Fruit fly (Drosophila melanogaster) whole organism, prepupa: ENCODE data around the gene Es2.

Experiments
- CG10631 ChIP-seq: fragments of 200-800 bp; sonication (Bioruptor generic); optimal IDR thresholded peaks from 2 replicates; lab custom pipeline; 2016; ENCODE audit warnings: missing biosample characterization, missing genetic modification characterization
- CG10669 ChIP-seq: fragments of 200-800 bp; sonication (Bioruptor generic); optimal IDR thresholded peaks from 3 replicates; lab custom pipeline; 2018; ENCODE audit warnings: missing biosample characterization, mild to moderate bottlenecking, missing genetic modification characterization, moderate library complexity
- CG11762 ChIP-seq: fragments of 200-800 bp; sonication (Bioruptor generic); optimal IDR thresholded peaks from 3 replicates; lab custom pipeline; 2016; ENCODE audit warnings: missing biosample characterization, missing genetic modification characterization; ENCODE audit not compliant: insufficient read depth
- CG15336 ChIP-seq: fragments of 200-800 bp; sonication (Bioruptor generic); IDR thresholded peaks from 2 replicates; pipeline ENCODE4 v1.3.6; 2022; ENCODE audit warnings: missing biosample characterization, missing genetic modification characterization
- CG1621 ChIP-seq: fragments of 200-800 bp; sonication (Bioruptor generic); optimal IDR thresholded peaks from 3 replicates; lab custom pipeline; 2018; ENCODE audit warnings: missing biosample characterization, mild to moderate bottlenecking, missing genetic modification characterization
- CG31627 ChIP-seq: fragments of 200-800 bp; sonication (Bioruptor generic); optimal IDR thresholded peaks from 3 replicates; lab custom pipeline; 2016; ENCODE audit warnings: missing biosample characterization, missing genetic modification characterization
- CG32006 ChIP-seq: fragments of 200-800 bp; sonication (Bioruptor generic); optimal IDR thresholded peaks from 3 replicates; lab custom pipeline; 2017; ENCODE audit warnings: missing biosample characterization, mild to moderate bottlenecking, missing genetic modification characterization
- CG34406 ChIP-seq: fragments of 200-800 bp; sonication (Bioruptor generic); optimal IDR thresholded peaks from 3 replicates; lab custom pipeline; 2016; ENCODE audit warnings: missing biosample characterization, missing genetic modification characterization
- CG3919 ChIP-seq: fragments of 200-800 bp; sonication (Bioruptor generic); optimal IDR thresholded peaks from 3 replicates; lab custom pipeline; 2016; ENCODE audit warnings: missing biosample characterization, missing genetic modification characterization
- CG4318 ChIP-seq: fragments of 200-800 bp; sonication (Bioruptor generic); optimal IDR thresholded peaks from 3 replicates; lab custom pipeline; 2017; ENCODE audit warnings: missing biosample characterization, mild to moderate bottlenecking, missing genetic modification characterization
- CG6163 ChIP-seq: fragments of 200-800 bp; sonication (Bioruptor generic); IDR thresholded peaks from 3 replicates; pipeline ENCODE4 v1.3.6; 2022; ENCODE audit warnings: missing biosample characterization, missing genetic modification characterization
- CG6808 ChIP-seq: fragments of 200-800 bp; sonication (Bioruptor generic); optimal IDR thresholded peaks from 3 replicates; lab custom pipeline; 2017; ENCODE audit warnings: missing biosample characterization, missing genetic modification characterization, mild to moderate bottlenecking, moderate library complexity, missing genetic modification reagents
- CG7368 ChIP-seq: fragments of 200-800 bp; sonication (Bioruptor generic); optimal IDR thresholded peaks from 3 replicates; lab custom pipeline; 2016; ENCODE audit warnings: missing biosample characterization, missing genetic modification characterization
- CG8632 ChIP-seq: fragments of 200-800 bp; sonication (Bioruptor generic); optimal IDR thresholded peaks from 3 replicates; lab custom pipeline; 2016; ENCODE audit warnings: missing biosample characterization, missing genetic modification characterization
- CG9139 ChIP-seq: fragments of 200-800 bp; sonication (Bioruptor generic); optimal IDR thresholded peaks from 3 replicates; lab custom pipeline; 2017; ENCODE audit warnings: missing biosample characterization, mild to moderate bottlenecking, missing genetic modification characterization
- Eip75B ChIP-seq: fragments of 200-800 bp; sonication (Bioruptor generic); optimal IDR thresholded peaks from 3 replicates; lab custom pipeline; 2016; ENCODE audit warnings: missing biosample characterization, missing genetic modification characterization
- Eip78C ChIP-seq: fragments of 200-800 bp; sonication (Bioruptor generic); peaks from one replicate; lab custom pipeline; 2016; ENCODE audit warnings: missing biosample characterization, missing genetic modification characterization
- Eip93F ChIP-seq: fragments of 200-800 bp; sonication (Bioruptor generic); optimal IDR thresholded peaks from 2 replicates; lab custom pipeline; 2016; ENCODE audit warnings: missing biosample characterization, mild to moderate bottlenecking, missing genetic modification characterization
- Ets96B ChIP-seq: fragments of 200-800 bp; optimal IDR thresholded peaks from 2 replicates; lab custom pipeline; 2019; ENCODE audit warnings: missing biosample characterization, mild to moderate bottlenecking, missing genetic modification characterization, moderate library complexity
- Gug ChIP-seq: fragments of 200-800 bp; sonication (Bioruptor generic); IDR thresholded peaks from 2 replicates; pipeline ENCODE4 v1.3.6; 2022; ENCODE audit warnings: missing biosample characterization, missing genetic modification characterization
- Hr39 ChIP-seq: fragments of 200-800 bp; sonication (Bioruptor generic); optimal IDR thresholded peaks from 2 replicates; lab custom pipeline; 2016; ENCODE audit warnings: missing biosample characterization, missing genetic modification characterization
- Hr4 ChIP-seq: fragments of 200-800 bp; sonication (Bioruptor generic); optimal IDR thresholded peaks from 3 replicates; lab custom pipeline; 2016; ENCODE audit warnings: missing biosample characterization, missing genetic modification characterization
- Met ChIP-seq: fragments of 200-800 bp; sonication (Bioruptor generic); optimal IDR thresholded peaks from 3 replicates; lab custom pipeline; 2016; ENCODE audit warnings: missing biosample characterization, missing genetic modification characterization
- OdsH ChIP-seq: fragments of 200-800 bp; sonication (Bioruptor generic); optimal IDR thresholded peaks from 3 replicates; lab custom pipeline; 2016; ENCODE audit warnings: missing biosample characterization, missing genetic modification characterization
- Sox102F ChIP-seq: fragments of 200-800 bp; sonication (Bioruptor generic); optimal IDR thresholded peaks from 2 replicates; lab custom pipeline; 2016; ENCODE audit warnings: missing biosample characterization, mild to moderate bottlenecking, missing genetic modification characterization
- Sox14 ChIP-seq: fragments of 200-800 bp; sonication (Bioruptor generic); optimal IDR thresholded peaks from 3 replicates; lab custom pipeline; 2016; ENCODE audit warnings: missing biosample characterization, missing genetic modification characterization
- achi ChIP-seq: fragments of 200-800 bp; sonication (Bioruptor generic); optimal IDR thresholded peaks from 3 replicates; lab custom pipeline; 2016; ENCODE audit warnings: missing biosample characterization, missing genetic modification characterization
- acj6 ChIP-seq: fragments of 200-800 bp; sonication (Bioruptor generic); optimal IDR thresholded peaks from 3 replicates; lab custom pipeline; 2016; ENCODE audit warnings: missing biosample characterization, missing genetic modification characterization
- cyc ChIP-seq: fragments of 200-800 bp; sonication (Bioruptor generic); optimal IDR thresholded peaks from 3 replicates; lab custom pipeline; 2016; ENCODE audit warnings: missing biosample characterization, missing genetic modification characterization
- dac ChIP-seq: fragments of 200-800 bp; sonication (Bioruptor generic); optimal IDR thresholded peaks from 2 replicates; lab custom pipeline; 2017; ENCODE audit warnings: missing biosample characterization, mild to moderate bottlenecking, missing genetic modification characterization
- dsx ChIP-seq: fragments of 200-800 bp; optimal IDR thresholded peaks from 3 replicates; lab custom pipeline; 2019; ENCODE audit warnings: missing biosample characterization, mild to moderate bottlenecking, missing genetic modification characterization, moderate library complexity; ENCODE audit not compliant: poor library complexity, severe bottlenecking
- eg ChIP-seq: fragments of 200-800 bp; sonication (Bioruptor generic); IDR thresholded peaks from 3 replicates; pipeline ENCODE4 v1.3.6; 2022; ENCODE audit warnings: missing biosample characterization, missing genetic modification characterization
- esn ChIP-seq: fragments of 200-800 bp; sonication (Bioruptor generic); optimal IDR thresholded peaks from 2 replicates; lab custom pipeline; 2016; ENCODE audit warnings: missing biosample characterization, mild to moderate bottlenecking, missing genetic modification characterization, moderate library complexity
- lz ChIP-seq: fragments of 200-800 bp; sonication (Bioruptor generic); optimal IDR thresholded peaks from 3 replicates; lab custom pipeline; 2016; ENCODE audit warnings: missing biosample characterization, missing genetic modification characterization
- net ChIP-seq: fragments of 200-800 bp; sonication (Bioruptor generic); optimal IDR thresholded peaks from 3 replicates; lab custom pipeline; 2016; ENCODE audit warnings: missing biosample characterization, missing genetic modification characterization
- pdm3 ChIP-seq: fragments of 200-800 bp; sonication (Bioruptor generic); optimal IDR thresholded peaks from 3 replicates; lab custom pipeline; 2016; ENCODE audit warnings: missing biosample characterization, missing genetic modification characterization
- ss ChIP-seq, 2 experiments: fragments of 200-800 bp; sonication (Bioruptor generic); optimal IDR thresholded peaks; 2 replicates in 1 of 2; 3 replicates in 1 of 2; lab custom pipeline; 2017 to 2018; ENCODE audit warnings: mild to moderate bottlenecking in 2 of 2, missing biosample characterization in 2 of 2, missing genetic modification characterization in 2 of 2, moderate library complexity in 1 of 2
- svp ChIP-seq: fragments of 200-800 bp; sonication (Bioruptor generic); peaks from one replicate; lab custom pipeline; 2016; ENCODE audit warnings: missing biosample characterization, missing genetic modification characterization
- topi ChIP-seq: fragments of 200-800 bp; sonication (Bioruptor generic); optimal IDR thresholded peaks from 3 replicates; lab custom pipeline; 2016; ENCODE audit warnings: missing biosample characterization, missing genetic modification characterization
- vri ChIP-seq: fragments of 200-800 bp; sonication (Bioruptor generic); optimal IDR thresholded peaks from 3 replicates; lab custom pipeline; 2016; ENCODE audit warnings: missing biosample characterization, mild to moderate bottlenecking, missing genetic modification characterization

The Es2 gene

DNA sequence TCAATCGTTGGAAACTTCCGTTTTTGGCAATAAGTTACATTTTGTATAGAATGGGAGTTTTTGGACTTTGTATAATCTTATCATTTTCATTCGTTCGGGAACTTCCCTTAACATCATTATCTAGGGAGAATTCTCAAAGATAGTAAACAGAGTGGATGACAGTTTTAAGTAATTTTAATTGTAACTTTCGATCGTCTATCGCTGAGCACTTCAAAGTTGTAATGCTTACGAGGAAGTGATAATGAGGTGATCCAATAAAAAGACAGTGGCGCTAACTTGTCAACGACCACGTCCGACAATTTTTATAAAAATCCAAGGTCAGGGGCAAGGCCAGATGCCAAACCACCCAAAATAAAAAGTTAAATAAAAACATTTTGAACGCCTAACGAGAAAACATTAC, 35.1 kb downstream of the Es2 start:
- TF ChIP-seq CG9139 (GFP tag; lab: Kevin White, UChicago) (no peak), eg (GFP tag; lab: Robert Waterston, UW) (no peak), CG7368 (GFP tag; lab: Kevin White, UChicago) (no peak), CG11762 (no peak), CG15336 (GFP tag; lab: Robert Waterston, UW) (no peak), CG31627 (GFP tag; lab: Kevin White, UChicago) (no peak), dsx (no peak), Gug (GFP tag; lab: Robert Waterston, UW) (no peak), net (GFP tag; lab: Kevin White, UChicago) (no peak), pdm3 (no peak), cyc (GFP tag; lab: Kevin White, UChicago) (no peak), CG1621 (tag; lab: Kevin White, UChicago) (no peak), Hr39 (GFP tag; lab: Kevin White, UChicago) (no peak), CG4318 (GFP tag; lab: Kevin White, UChicago) (no peak), CG10631 (GFP tag; lab: Kevin White, UChicago) (no peak), CG10669 (GFP tag; lab: Kevin White, UChicago) (no peak)

DNA sequence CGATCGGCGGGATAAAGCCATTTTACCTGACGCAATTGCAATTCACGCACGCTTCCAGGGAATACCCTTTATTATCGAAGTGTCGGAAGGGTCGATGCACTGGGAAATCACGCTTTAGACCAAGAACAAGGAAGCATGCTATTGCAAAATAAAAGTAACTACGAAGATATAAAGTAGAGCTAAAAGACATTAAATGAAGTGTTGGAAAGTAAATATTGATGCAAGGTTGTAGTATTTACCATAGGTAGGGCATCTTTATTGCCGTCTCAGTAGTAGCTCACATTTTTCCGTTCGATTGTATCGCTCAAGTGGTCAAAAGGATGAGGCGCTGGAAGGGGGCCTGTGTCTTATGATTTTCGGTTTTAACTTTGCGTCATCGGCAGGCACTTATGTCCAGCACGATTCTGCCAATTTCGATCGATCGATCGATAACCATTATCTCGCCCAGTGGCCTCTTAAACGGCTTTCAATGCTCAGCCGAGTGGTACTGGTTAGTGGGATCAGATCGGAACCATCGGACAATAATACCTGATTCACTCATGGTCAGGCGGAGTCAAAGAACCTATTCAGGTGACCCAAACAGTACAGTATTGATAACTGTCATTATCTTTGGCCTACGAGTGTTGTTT, 36.4 kb downstream of the Es2 start:
- TF ChIP-seq svp (peak; percentile 50), CG31627 (GFP tag; lab: Kevin White, UChicago) (peak; percentile 9), topi (GFP tag; lab: Kevin White, UChicago) (peak; percentile 10), CG10669 (GFP tag; lab: Kevin White, UChicago) (peak; percentile 7), CG32006 (GFP tag; lab: Kevin White, UChicago) (no peak), Met (GFP tag; lab: Kevin White, UChicago) (peak; percentile 17), Sox14 (GFP tag; lab: Kevin White, UChicago) (peak; percentile 37), Eip93F (GFP tag; lab: Kevin White, UChicago) (no peak), lz (GFP tag; lab: Kevin White, UChicago) (peak; percentile 24), CG3919 (GFP tag; lab: Kevin White, UChicago) (peak; percentile 18), achi (GFP tag; lab: Kevin White, UChicago) (peak; percentile 0), Eip78C (GFP tag; lab: Kevin White, UChicago) (peak; percentile 67), dac (GFP tag; lab: Kevin White, UChicago) (no peak), Sox102F (no peak), acj6 (GFP tag; lab: Kevin White, UChicago) (no peak), Ets96B (tag; lab: Kevin White, UChicago) (peak; percentile 16), vri (GFP tag; lab: Kevin White, UChicago) (peak; percentile 49), Hr4 (GFP tag; lab: Kevin White, UChicago) (no peak), esn (GFP tag; lab: Kevin White, UChicago) (peak; percentile 31), CG15336 (GFP tag; lab: Robert Waterston, UW) (0 out of 2 replicates have a peak, but pooled peaks have one; percentile 22), pdm3 (peak; percentile 23), CG6163 (GFP tag; lab: Robert Waterston, UW) (no peak), CG34406 (GFP tag; lab: Kevin White, UChicago) (peak; percentile 8), ss (GFP tag; optimal IDR thresholded peaks at IDR 0.05; lab: Kevin White, UChicago) (no peak), OdsH (peak; percentile 3), CG6808 (no peak), Eip75B (GFP tag; lab: Kevin White, UChicago) (peak; percentile 5), CG8632 (GFP tag; lab: Kevin White, UChicago) (peak; percentile 29), cyc (GFP tag; lab: Kevin White, UChicago) (peak; percentile 20), Hr39 (GFP tag; lab: Kevin White, UChicago) (peak; percentile 7)
